Worm (Caenorhabditis elegans) whole organism, L4 larva: ENCODE measurements around the gene T25B2.1.

ENCODE experiments used
- D1046.2 ChIP-seq: fragments of 200-800 bp; sonication (Bioruptor generic); IDR thresholded peaks from 2 replicates; pipeline ENCODE4 v1.3.6; 2022; ENCODE audit warnings: missing genetic modification characterization, missing compliant biosample characterization
- F10B5.3 ChIP-seq: sonication (generic microtip); optimal IDR thresholded peaks from 2 replicates; lab custom pipeline; 2016; ENCODE audit warnings: mild to moderate bottlenecking, missing genetic modification characterization, missing compliant biosample characterization
- F44E2.7 ChIP-seq: fragments of 200-800 bp; sonication (Bioruptor generic); IDR thresholded peaks from 2 replicates; pipeline ENCODE4 v2.1.2; 2022; ENCODE audit warnings: missing genetic modification characterization, missing compliant biosample characterization
- T20F7.1 ChIP-seq: fragments of 200-800 bp; sonication (Bioruptor generic); optimal IDR thresholded peaks from 2 replicates; lab custom pipeline; 2018; ENCODE audit warnings: mild to moderate bottlenecking, missing genetic modification characterization, missing compliant biosample characterization
- T26A8.4 ChIP-seq: fragments of 200-800 bp; sonication (Bioruptor generic); IDR thresholded peaks from 2 replicates; pipeline ENCODE4 v1.3.6; 2022; ENCODE audit warnings: missing genetic modification characterization, missing compliant biosample characterization
- Y75B8A.6 ChIP-seq: fragments of 200-800 bp; sonication (Bioruptor generic); IDR thresholded peaks from 2 replicates; pipeline ENCODE4 v1.3.6; 2022; ENCODE audit warnings: missing genetic modification reagents, missing genetic modification characterization, missing compliant biosample characterization
- ZK337.2 ChIP-seq: fragments of 200-800 bp; sonication (Bioruptor generic); IDR thresholded peaks from 2 replicates; pipeline ENCODE4 v1.3.6; 2022; ENCODE audit warnings: missing genetic modification reagents, missing genetic modification characterization, missing compliant biosample characterization
- ama-1 ChIP-seq: fragments of 150-350 bp; optimal IDR thresholded peaks from 2 replicates; lab custom pipeline; 2014; ENCODE audit warnings: inconsistent platforms, mixed read lengths
- ceh-20 ChIP-seq: fragments of 200-800 bp; sonication (Bioruptor generic); IDR thresholded peaks from 2 replicates; pipeline ENCODE4 v1.3.6; 2022; ENCODE audit warnings: missing genetic modification reagents, missing genetic modification characterization, missing compliant biosample characterization
- ceh-44 ChIP-seq: fragments of 200-800 bp; sonication (Bioruptor generic); IDR thresholded peaks from 2 replicates; pipeline ENCODE4 v1.3.6; 2022; ENCODE audit warnings: missing genetic modification reagents, missing genetic modification characterization, missing compliant biosample characterization
- ctbp-1 ChIP-seq: fragments of 200-800 bp; sonication (Bioruptor generic); IDR thresholded peaks from 2 replicates; pipeline ENCODE4 v1.3.6; 2022; ENCODE audit warnings: missing genetic modification reagents, missing genetic modification characterization, missing compliant biosample characterization
- daf-16 ChIP-seq, 3 experiments: sonication (generic microtip); optimal IDR thresholded peaks; 2 replicates each; lab custom pipeline; 2016 to 2017; ENCODE audit warnings: missing genetic modification characterization in 3 of 3, missing genetic modification reagents in 3 of 3, mild to moderate bottlenecking in 2 of 3, missing compliant biosample characterization in 2 of 3, missing biosample characterization in 1 of 3, moderate library complexity in 1 of 3
- daf-19 ChIP-seq: fragments of 200-800 bp; sonication (Bioruptor generic); conservative IDR thresholded peaks from 2 replicates; pipeline ENCODE4 v1.3.6; 2022; ENCODE audit warnings: missing genetic modification characterization, missing compliant biosample characterization
- dve-1 ChIP-seq: sonication (generic microtip); optimal IDR thresholded peaks from 2 replicates; lab custom pipeline; 2017; ENCODE audit warnings: antibody characterized with exemption, mild to moderate bottlenecking, missing genetic modification characterization, missing compliant biosample characterization; ENCODE audit not compliant: insufficient read depth
- egl-43 ChIP-seq: fragments of 200-800 bp; sonication (Bioruptor generic); IDR thresholded peaks from 2 replicates; pipeline ENCODE4 v1.3.6; 2022; ENCODE audit warnings: missing genetic modification reagents, missing genetic modification characterization, missing compliant biosample characterization
- gei-8 ChIP-seq: fragments of 200-800 bp; sonication (Bioruptor generic); optimal IDR thresholded peaks from 2 replicates; lab custom pipeline; 2018; ENCODE audit warnings: mild to moderate bottlenecking, missing genetic modification characterization, missing compliant biosample characterization
- hif-1 ChIP-seq, 2 experiments: sonication (generic microtip); optimal IDR thresholded peaks; 2 replicates each; lab custom pipeline; 2016 to 2017; ENCODE audit warnings: missing compliant biosample characterization in 2 of 2, missing genetic modification characterization in 2 of 2, missing genetic modification reagents in 2 of 2, missing genotype in 2 of 2, mild to moderate bottlenecking in 1 of 2
- hlh-11 ChIP-seq: fragments of 200-800 bp; sonication (Bioruptor generic); optimal IDR thresholded peaks from 2 replicates; lab custom pipeline; 2018; ENCODE audit warnings: mild to moderate bottlenecking, missing genetic modification characterization, missing compliant biosample characterization
- hlh-30 ChIP-seq: sonication (generic microtip); optimal IDR thresholded peaks from 2 replicates; lab custom pipeline; 2017; ENCODE audit warnings: antibody characterized with exemption, mild to moderate bottlenecking, missing genetic modification characterization, missing compliant biosample characterization; ENCODE audit not compliant: insufficient read depth
- lim-7 ChIP-seq: fragments of 200-800 bp; sonication (Bioruptor generic); IDR thresholded peaks from 2 replicates; pipeline ENCODE4 v1.3.6; 2022; ENCODE audit warnings: missing genetic modification characterization, missing compliant biosample characterization
- lin-39 ChIP-seq: fragments of 150-350 bp; optimal IDR thresholded peaks from 2 replicates; lab custom pipeline; 2014; ENCODE audit warnings: missing biosample characterization, missing genetic modification reagents, missing genetic modification characterization
- lir-3 ChIP-seq: sonication (generic microtip); optimal IDR thresholded peaks from 2 replicates; lab custom pipeline; 2016; ENCODE audit warnings: mild to moderate bottlenecking, missing genetic modification characterization, missing compliant biosample characterization
- madf-5 ChIP-seq, 2 experiments: fragments of 200-800 bp; sonication (Bioruptor generic); IDR thresholded peaks; 2 replicates each; pipeline ENCODE4 v1.3.6; 2022; ENCODE audit warnings: missing compliant biosample characterization in 2 of 2, missing genetic modification characterization in 2 of 2
- madf-9 ChIP-seq: fragments of 200-800 bp; sonication (Bioruptor generic); conservative IDR thresholded peaks from 2 replicates; pipeline ENCODE4 v1.3.6; 2022; ENCODE audit warnings: missing genetic modification reagents, missing genetic modification characterization, missing compliant biosample characterization
- mdl-1 ChIP-seq, 2 experiments: fragments of 150-350 bp in 1 of 2; sonication (generic microtip) in 1 of 2; optimal IDR thresholded peaks; 2 replicates each; lab custom pipeline; 2014 to 2017; ENCODE audit warnings: missing biosample characterization in 2 of 2, missing genetic modification characterization in 2 of 2
- mdt-29 ChIP-seq: fragments of 200-800 bp; sonication (Bioruptor generic); IDR thresholded peaks from 2 replicates; pipeline ENCODE4 v1.3.6; 2022; ENCODE audit warnings: missing genetic modification reagents, missing genetic modification characterization, missing compliant biosample characterization
- mes-2 ChIP-seq: sonication (generic microtip); optimal IDR thresholded peaks from 2 replicates; lab custom pipeline; 2016; ENCODE audit warnings: missing genotype, mild to moderate bottlenecking, missing genetic modification characterization, missing compliant biosample characterization; ENCODE audit not compliant: poor library complexity, severe bottlenecking
- mxl-3 ChIP-seq: fragments of 200-800 bp; sonication (Bioruptor generic); optimal IDR thresholded peaks from 2 replicates; lab custom pipeline; 2018; ENCODE audit warnings: mild to moderate bottlenecking, missing genetic modification characterization, missing compliant biosample characterization
- nhr-25 ChIP-seq: sonication (generic microtip); optimal IDR thresholded peaks from 2 replicates; lab custom pipeline; 2017; ENCODE audit warnings: missing genetic modification characterization, mild to moderate bottlenecking, missing compliant biosample characterization, antibody characterized with exemption, moderate library complexity, borderline replicate concordance; ENCODE audit not compliant: insufficient read depth
- nhr-41 ChIP-seq: fragments of 200-800 bp; sonication (Bioruptor generic); IDR thresholded peaks from 2 replicates; pipeline ENCODE4 v1.3.6; 2022; ENCODE audit warnings: missing genetic modification reagents, missing genetic modification characterization, missing compliant biosample characterization
- nhr-77 ChIP-seq: fragments of 150-350 bp; optimal IDR thresholded peaks from 2 replicates; lab custom pipeline; 2014; ENCODE audit warnings: missing biosample characterization, missing genetic modification characterization
- php-3 ChIP-seq: fragments of 200-800 bp; sonication (Bioruptor generic); IDR thresholded peaks from 2 replicates; pipeline ENCODE4 v1.3.6; 2022; ENCODE audit warnings: missing genetic modification reagents, missing genetic modification characterization, missing compliant biosample characterization
- rbr-2 ChIP-seq: sonication (generic microtip); optimal IDR thresholded peaks from 2 replicates; lab custom pipeline; 2016; ENCODE audit warnings: missing genotype, missing genetic modification characterization, missing compliant biosample characterization
- saeg-2 ChIP-seq: fragments of 200-800 bp; sonication (Bioruptor generic); IDR thresholded peaks from 2 replicates; pipeline ENCODE4 v1.3.6; 2022; ENCODE audit warnings: missing genetic modification reagents, missing genetic modification characterization, missing compliant biosample characterization
- sdz-12 ChIP-seq: fragments of 200-800 bp; sonication (Bioruptor generic); optimal IDR thresholded peaks from 2 replicates; lab custom pipeline; 2018; ENCODE audit warnings: mild to moderate bottlenecking, missing genetic modification characterization, missing compliant biosample characterization
- skn-1 ChIP-seq: fragments of 150-350 bp; optimal IDR thresholded peaks from 2 replicates; lab custom pipeline; 2014; ENCODE audit warnings: missing biosample characterization, missing genetic modification characterization
- snpc-1.2 ChIP-seq: fragments of 200-800 bp; sonication (Bioruptor generic); IDR thresholded peaks from 2 replicates; pipeline ENCODE4 v1.3.6; 2022; ENCODE audit warnings: missing genetic modification reagents, missing genetic modification characterization, missing compliant biosample characterization
- spr-1 ChIP-seq: sonication (generic microtip); optimal IDR thresholded peaks from 2 replicates; lab custom pipeline; 2016; ENCODE audit warnings: mild to moderate bottlenecking, missing genetic modification characterization, missing compliant biosample characterization
- spr-3 ChIP-seq: fragments of 200-800 bp; sonication (Bioruptor generic); optimal IDR thresholded peaks from 2 replicates; lab custom pipeline; 2018; ENCODE audit warnings: mild to moderate bottlenecking, missing genetic modification characterization, missing compliant biosample characterization
- vab-7 ChIP-seq: fragments of 200-800 bp; sonication (Bioruptor generic); IDR thresholded peaks from 2 replicates; pipeline ENCODE4 v1.3.6; 2022; ENCODE audit warnings: missing genetic modification reagents, missing genetic modification characterization, missing compliant biosample characterization
- zfp-2 ChIP-seq: sonication (generic microtip); optimal IDR thresholded peaks from 2 replicates; lab custom pipeline; 2016; ENCODE audit warnings: mild to moderate bottlenecking, missing genetic modification characterization, missing compliant biosample characterization
- ztf-11 ChIP-seq: fragments of 150-350 bp; optimal IDR thresholded peaks from 2 replicates; lab custom pipeline; 2014; ENCODE audit warnings: missing biosample characterization, missing genetic modification characterization
- ztf-7 ChIP-seq: fragments of 150-350 bp; optimal IDR thresholded peaks from 2 replicates; lab custom pipeline; 2014; ENCODE audit warnings: missing biosample characterization, missing genetic modification characterization

The T25B2.1 gene

DNA sequence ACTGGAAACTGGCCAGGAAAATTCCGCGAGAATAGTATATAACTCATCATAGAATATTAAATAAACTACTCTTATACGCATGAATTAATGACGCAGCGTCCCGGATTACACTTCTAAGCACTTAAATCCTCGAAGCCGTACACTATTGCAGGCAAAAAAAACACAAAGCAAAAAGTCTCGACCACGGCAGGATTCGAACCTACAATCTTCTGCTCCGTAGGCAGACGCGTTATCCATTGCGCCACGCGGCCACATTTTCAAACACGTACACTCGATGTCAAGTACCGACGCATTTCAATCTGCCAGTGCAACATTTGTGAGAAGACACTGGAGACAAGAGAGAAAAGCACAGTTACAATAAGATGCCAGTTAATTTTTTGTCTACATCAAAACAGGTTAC is 46.1 kb downstream of the T25B2.1 start (continued):
- peak; percentile 68 for TF ChIP-seq lir-3 (tag; lab: Kevin White, UChicago)
- TF ChIP-seq ctbp-1 (GFP tag; lab: Robert Waterston, UW) = peak; percentile 61
- TF ChIP-seq ztf-7 (tag; lab: Kevin White, UChicago) = no peak
- TF ChIP-seq ama-1 (lab: Kevin White, UChicago) = no peak
- TF ChIP-seq lim-7 (GFP tag; lab: Robert Waterston, UW) = peak; percentile 83
- TF ChIP-seq Y75B8A.6 (GFP tag; lab: Robert Waterston, UW) = no peak
- peak; percentile 17 for TF ChIP-seq zfp-2
- peak; percentile 29 for TF ChIP-seq hlh-30 (tag; lab: Kevin White, UChicago)
- peak; percentile 80 for TF ChIP-seq mes-2 (tag; lab: Kevin White, UChicago)
- TF ChIP-seq nhr-77 (tag; lab: Kevin White, UChicago) = peak; percentile 25
- no peak for TF ChIP-seq lin-39 (tag; lab: Kevin White, UChicago)
- peak; percentile 83; the same call in 1 of the 2 replicates for TF ChIP-seq D1046.2 (GFP tag; lab: Robert Waterston, UW)
- TF ChIP-seq mdl-1 (tag; optimal IDR thresholded peaks at IDR 0.05; lab: Kevin White, UChicago) = no peak
- TF ChIP-seq saeg-2 = 0 out of 2 replicates have a peak, but pooled peaks have one; percentile 12
- peak; percentile 43 for TF ChIP-seq gei-8
- no peak for TF ChIP-seq sdz-12 (GFP tag; lab: Kevin White, UChicago)
- TF ChIP-seq nhr-25 (tag; lab: Kevin White, UChicago) = peak; percentile 24
- peak; percentile 61 for TF ChIP-seq rbr-2 (tag; lab: Kevin White, UChicago)
- peak; percentile 63; the same call in 1 of the 2 replicates for TF ChIP-seq mdt-29 (GFP tag; lab: Robert Waterston, UW)
- TF ChIP-seq T26A8.4 = peak; percentile 75
- 0 out of 4 replicates have a peak, but pooled peaks have one; percentile 26 to 71 for TF ChIP-seq madf-5 (GFP tag; IDR thresholded peaks at IDR 0.05; lab: Robert Waterston, UW)
- peak; percentile 57; the same call in 1 of the 2 replicates for TF ChIP-seq ceh-20
- peak; percentile 79 for TF ChIP-seq snpc-1.2 (GFP tag; lab: Robert Waterston, UW)
- peak; percentile 74 for TF ChIP-seq ZK337.2 (GFP tag; lab: Robert Waterston, UW)
- peak; percentile 74; the same call in 1 of the 2 replicates for TF ChIP-seq daf-19 (GFP tag; lab: Robert Waterston, UW)
- TF ChIP-seq skn-1 (tag; lab: Kevin White, UChicago) = no peak
- peak; percentile 55 for TF ChIP-seq hlh-11 (tag; lab: Kevin White, UChicago)
- TF ChIP-seq mxl-3 (GFP tag; lab: Kevin White, UChicago) = peak; percentile 43
- peak; percentile 38 for TF ChIP-seq T20F7.1 (GFP tag; lab: Kevin White, UChicago)
- TF ChIP-seq hif-1 (tag; optimal IDR thresholded peaks at IDR 0.05; lab: Kevin White, UChicago) = peak; percentile 27 to 57
- TF ChIP-seq F10B5.3 (tag; lab: Kevin White, UChicago) = no peak
- TF ChIP-seq vab-7 = peak; percentile 89
- TF ChIP-seq dve-1 (tag; lab: Kevin White, UChicago) = peak; percentile 31
- 0 out of 2 replicates have a peak, but pooled peaks have one; percentile 36 for TF ChIP-seq php-3 (GFP tag; lab: Robert Waterston, UW)
- TF ChIP-seq F44E2.7 (GFP tag; lab: Robert Waterston, UW) = peak; percentile 62; the same call in 1 of the 2 replicates
- TF ChIP-seq ztf-11 (tag; lab: Kevin White, UChicago) = no peak
- peak; percentile 47 for TF ChIP-seq spr-3
- peak; percentile 76; the same call in 1 of the 2 replicates for TF ChIP-seq ceh-44 (GFP tag; lab: Robert Waterston, UW)
- TF ChIP-seq egl-43 (GFP tag; lab: Robert Waterston, UW) = peak; percentile 87
- TF ChIP-seq madf-9 = peak; percentile 56
- peak; percentile 26 for TF ChIP-seq spr-1 (tag; lab: Kevin White, UChicago)
- peak; percentile 31 to 64 for TF ChIP-seq daf-16 (GFP tag; optimal IDR thresholded peaks at IDR 0.05; lab: Kevin White, UChicago)
- TF ChIP-seq daf-16 (tag; optimal IDR thresholded peaks at IDR 0.05; lab: Kevin White, UChicago) = no peak
- TF ChIP-seq nhr-41 (GFP tag; lab: Robert Waterston, UW) = peak; percentile 74; the same call in 1 of the 2 replicates
